Worm (Caenorhabditis elegans) whole organism, midembryonic: Measurements from ENCODE around the gene mrp-6.

Experiments used
- T22C8.4 ChIP-seq: fragments of 200-800 bp; sonication (Bioruptor generic); IDR thresholded peaks from 2 replicates; pipeline ENCODE4 v1.3.6; 2022; ENCODE audit warnings: missing genetic modification characterization, missing compliant biosample characterization
- flt-1 ChIP-seq: fragments of 200-800 bp; sonication (Bioruptor generic); IDR thresholded peaks from 2 replicates; pipeline ENCODE4 v1.3.6; 2022; ENCODE audit warnings: missing genetic modification characterization, missing compliant biosample characterization
- med-1 ChIP-seq: sonication (generic microtip); optimal IDR thresholded peaks from 2 replicates; lab custom pipeline; 2017; ENCODE audit warnings: missing genetic modification characterization, mild to moderate bottlenecking, missing compliant biosample characterization, antibody characterized with exemption, missing genetic modification reagents; ENCODE audit not compliant: insufficient read depth

DNA sequence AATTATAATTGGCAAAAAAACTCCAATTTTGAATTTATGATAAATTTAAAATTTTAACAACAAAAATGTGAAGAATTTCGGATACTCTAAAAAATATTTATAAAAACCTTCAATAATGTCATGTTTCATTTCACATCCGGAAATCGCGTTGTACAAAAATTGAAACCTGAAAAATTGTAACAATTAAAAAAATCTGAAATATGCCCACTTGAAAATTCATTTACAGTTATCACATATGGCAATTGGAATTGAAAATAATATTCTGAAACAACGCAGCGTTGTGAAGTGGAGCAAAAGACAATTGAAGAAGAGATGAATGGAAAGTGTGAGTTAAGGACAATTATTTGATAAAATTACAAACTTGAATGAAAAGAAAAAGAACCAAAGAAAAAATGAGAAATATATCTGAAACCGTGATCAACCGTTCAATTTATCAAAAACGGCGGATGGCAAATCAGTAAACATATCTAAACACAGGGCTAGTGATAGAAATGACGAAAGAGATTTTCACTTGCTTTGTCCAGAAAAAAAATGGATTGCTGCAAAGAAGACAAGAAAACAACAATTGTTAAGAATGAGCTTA lies 38.0 kb downstream of the mrp-6 start:
- TF ChIP-seq flt-1 (GFP tag; lab: Robert Waterston, UW) (no peak), med-1 (GFP tag; lab: Kevin White, UChicago) (no peak), T22C8.4 (GFP tag; lab: Robert Waterston, UW) (no peak)
